Fruit fly (Drosophila melanogaster): ENCODE data around the gene Fpgs1.

DNA sequence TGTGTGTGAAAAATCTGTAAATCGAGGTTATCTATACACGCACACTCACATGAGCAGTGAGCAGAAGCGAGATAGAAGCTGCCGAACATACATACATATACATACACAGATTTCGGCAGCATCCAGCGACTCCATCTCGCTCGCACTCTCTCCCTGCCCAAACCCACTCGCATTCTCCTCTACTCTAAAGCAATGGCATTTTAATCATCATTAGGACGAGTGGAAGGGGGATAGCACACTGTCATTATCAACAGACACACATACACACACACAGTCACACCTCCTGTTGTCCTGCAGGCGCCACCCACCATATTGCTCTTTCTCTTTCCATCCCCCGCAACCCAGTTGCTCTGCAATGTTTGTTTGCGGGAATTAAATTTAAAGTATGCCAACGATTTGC is 22.3 kb downstream of the Fpgs1 start:
- TF ChIP-seq pad (GFP tag; optimal IDR thresholded peaks at IDR 0.05) (no peak), CG11617 (GFP tag; optimal IDR thresholded peaks at IDR 0.05) (no peak), CG5204 (GFP tag; optimal IDR thresholded peaks at IDR 0.05) (no peak), toe (GFP tag; optimal IDR thresholded peaks at IDR 0.05) (no peak), tj (GFP tag; optimal IDR thresholded peaks at IDR 0.05) (no peak), CG14711 (tag; optimal IDR thresholded peaks at IDR 0.05) (no peak), CG7101 (tag; optimal IDR thresholded peaks at IDR 0.05) (no peak), Clk (GFP tag; optimal IDR thresholded peaks at IDR 0.05) (no peak), CG12768 (GFP tag; optimal IDR thresholded peaks at IDR 0.05) (no peak), cnc (optimal IDR thresholded peaks at IDR 0.05) (no peak), CG1620 (GFP tag; optimal IDR thresholded peaks at IDR 0.05) (no peak), Crg-1 (GFP tag; optimal IDR thresholded peaks at IDR 0.05) (no peak), Mnt (GFP tag; optimal IDR thresholded peaks at IDR 0.05) (no peak)

Data from whole organism, adult.